Worm (Caenorhabditis elegans): Measurements from ENCODE around the gene C24H10.2.

DNA sequence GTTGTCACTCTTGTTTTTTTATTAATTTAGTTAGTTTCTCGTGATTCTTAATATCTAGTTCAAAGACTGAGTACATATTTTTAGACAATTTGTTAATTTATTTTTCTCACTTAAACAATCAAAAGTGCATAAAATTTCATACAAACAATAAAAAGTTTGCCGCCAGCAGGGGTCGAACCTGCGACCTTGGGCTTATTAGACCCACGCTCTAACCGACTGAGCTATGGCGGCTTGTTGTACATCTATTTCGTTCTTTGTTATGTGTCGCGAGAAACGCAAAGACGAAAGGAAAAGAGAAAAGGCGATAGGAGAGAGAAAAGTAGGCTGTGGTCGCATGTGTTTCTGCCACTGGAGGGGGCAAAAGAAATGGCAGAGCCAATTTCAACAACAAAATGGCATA lies 21.1 kb downstream of the C24H10.2 start:
- no peak for TF ChIP-seq nhr-28 (tag; optimal IDR thresholded peaks at IDR 0.05)
- peak; percentile 61 for TF ChIP-seq unc-39 (tag; optimal IDR thresholded peaks at IDR 0.05)
- TF ChIP-seq ztf-11 (tag; optimal IDR thresholded peaks at IDR 0.05) = peak; percentile 48
- peak; percentile 52 for TF ChIP-seq skn-1 (tag; optimal IDR thresholded peaks at IDR 0.05)
- peak; percentile 84 for TF ChIP-seq tbx-2 (tag; optimal IDR thresholded peaks at IDR 0.05)
